Fruit fly (Drosophila melanogaster): ENCODE results near the gene SmB.

SmB gene

dm6 chr2L:10395035-10395434, 31.4 kb downstream of the SmB start:
- TF ChIP-seq noc (tag; optimal IDR thresholded peaks at IDR 0.05), result no peak

dm6 chr2L:10393467-10393866, 33.0 kb downstream of the SmB start:
- TF ChIP-seq noc (tag; optimal IDR thresholded peaks at IDR 0.05), result no peak

- TF ChIP-seq noc (tag; optimal IDR thresholded peaks at IDR 0.05), result peak; percentile 31
Observed at dm6 chr2L:10387869-10388726, 38.3 kb downstream of the SmB start, which contains the start of gene da. TSS of gene da (plus strand) at chr2L:10388105.

dm6 chr2L:10386824-10387223, 39.6 kb downstream of the SmB start:
- no peak for TF ChIP-seq noc (tag; optimal IDR thresholded peaks at IDR 0.05)

dm6 chr2L:10386208-10386805, 40.1 kb downstream of the SmB start, which contains the start of the genes Cdk1 and mRpS7:
TSS of gene Cdk1 (minus strand) at chr2L:10386262.
TSS of gene mRpS7 (plus strand) at chr2L:10386662.
- peak; percentile 53 for TF ChIP-seq noc (tag; optimal IDR thresholded peaks at IDR 0.05)

- TF ChIP-seq noc (tag; optimal IDR thresholded peaks at IDR 0.05), result peak; percentile 97
Observed at dm6 chr2L:10381890-10382450, 44.5 kb downstream of the SmB start, which contains the start of gene CG5096. TSS of gene CG5096 (plus strand) at chr2L:10382263.

dm6 chr2L:10379865-10380264, 46.6 kb downstream of the SmB start, which contains the start of gene gny:
TSS of gene gny (plus strand) at chr2L:10380103.
- TF ChIP-seq noc (tag; optimal IDR thresholded peaks at IDR 0.05), result no peak

dm6 chr2L:10378631-10379030, 47.8 kb downstream of the SmB start:
- TF ChIP-seq noc (tag; optimal IDR thresholded peaks at IDR 0.05), result no peak

- no peak for TF ChIP-seq noc (tag; optimal IDR thresholded peaks at IDR 0.05)
Observed at dm6 chr2L:10376276-10376675, 50.2 kb downstream of the SmB start.

Measured in whole organism, larva.